Worm (Caenorhabditis elegans) whole organism, mixed stage, embryonic: ENCODE data around the gene T11F9.10.

Source experiments
- elt-1 ChIP-seq: sonication (generic microtip); optimal IDR thresholded peaks from 2 replicates; lab custom pipeline; 2017; ENCODE audit warnings: missing genetic modification characterization, mild to moderate bottlenecking, missing compliant biosample characterization, antibody characterized with exemption, moderate library complexity, borderline replicate concordance; ENCODE audit not compliant: insufficient read depth
- hlh-1 ChIP-seq: fragments of 150-350 bp; optimal IDR thresholded peaks from 2 replicates; lab custom pipeline; 2014; ENCODE audit warnings: missing biosample characterization, missing genetic modification reagents, missing genetic modification characterization
- lin-13 ChIP-seq: fragments of 150-350 bp; optimal IDR thresholded peaks from 2 replicates; lab custom pipeline; 2014; ENCODE audit warnings: missing biosample characterization, missing genetic modification characterization
- mab-5 ChIP-seq: fragments of 150-350 bp; optimal IDR thresholded peaks from 2 replicates; lab custom pipeline; 2014; ENCODE audit warnings: missing biosample characterization, missing genetic modification characterization
- nhr-237 ChIP-seq: fragments of 150-350 bp; optimal IDR thresholded peaks from 2 replicates; lab custom pipeline; 2014; ENCODE audit warnings: missing biosample characterization, missing genetic modification characterization
- pha-4 ChIP-seq: fragments of 150-350 bp; optimal IDR thresholded peaks from 2 replicates; lab custom pipeline; 2018; ENCODE audit warnings: missing biosample characterization, missing genetic modification reagents, missing genetic modification characterization
- snpc-4 ChIP-seq: fragments of 150-350 bp; optimal IDR thresholded peaks from 2 replicates; lab custom pipeline; 2014; ENCODE audit warnings: missing biosample characterization, missing genetic modification characterization
- tbx-8 ChIP-seq: fragments of 200-800 bp; sonication (Bioruptor generic); optimal IDR thresholded peaks from 2 replicates; lab custom pipeline; 2018; ENCODE audit warnings: mild to moderate bottlenecking, missing genetic modification characterization, moderate library complexity, missing compliant biosample characterization
- ztf-11 ChIP-seq: fragments of 150-350 bp; optimal IDR thresholded peaks from 2 replicates; lab custom pipeline; 2014; ENCODE audit warnings: missing biosample characterization, missing genetic modification characterization

DNA sequence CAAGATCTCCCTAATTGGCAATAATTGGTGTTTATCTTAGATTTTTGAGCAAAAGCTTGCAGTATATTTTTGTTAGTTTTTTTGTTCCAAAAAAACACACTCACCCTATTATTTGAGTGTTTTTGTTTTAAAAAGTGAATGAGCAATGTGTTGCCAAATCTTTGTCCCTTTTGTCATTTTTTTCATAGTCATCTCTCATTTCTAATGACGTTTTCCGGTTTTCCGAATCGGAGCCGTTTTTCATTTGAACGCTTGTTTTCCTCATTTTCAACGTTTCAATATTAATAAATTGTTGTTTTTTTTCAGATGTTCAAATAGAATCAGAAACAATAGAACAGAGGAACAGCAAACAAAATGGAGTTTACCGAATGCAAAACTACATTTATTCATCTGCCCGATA lies 48.3 kb upstream of the T11F9.10 start, which contains the start of gene dmsr-1:
- TF ChIP-seq snpc-4 (tag; lab: Kevin White, UChicago) (no peak), hlh-1 (tag; lab: Kevin White, UChicago) (no peak), nhr-237 (tag; lab: Kevin White, UChicago) (no peak), mab-5 (tag; lab: Kevin White, UChicago) (no peak), pha-4 (tag; lab: Kevin White, UChicago) (no peak), lin-13 (no peak), elt-1 (no peak), tbx-8 (GFP tag; lab: Kevin White, UChicago) (no peak), ztf-11 (no peak)
